Worm (Caenorhabditis elegans): ENCODE data around the gene ZK867.2.

The ZK867.2 gene

ce11 chrX:7199831-7200414, 6.6 kb upstream of the ZK867.2 start, which contains the start of gene C55B6.1:
C55B6.1 (plus strand) TSS chrX:7200364.
- TF ChIP-seq ztf-26 (tag; optimal IDR thresholded peaks at IDR 0.05) (no peak), snpc-4 (GFP tag; optimal IDR thresholded peaks at IDR 0.05) (no peak), snpc-4 (tag; optimal IDR thresholded peaks at IDR 0.05) (no peak), F57C9.4 (tag; optimal IDR thresholded peaks at IDR 0.05) (no peak), ceh-40 (GFP tag; IDR thresholded peaks at IDR 0.05) (no peak), ztf-6 (GFP tag; IDR thresholded peaks at IDR 0.05) (no peak), ekl-4 (GFP tag; IDR thresholded peaks at IDR 0.05) (no peak), ztf-18 (tag; optimal IDR thresholded peaks at IDR 0.05) (no peak), B0035.1 (tag; optimal IDR thresholded peaks at IDR 0.05) (no peak), attf-6 (GFP tag; IDR thresholded peaks at IDR 0.05) (no peak), lin-40 (tag; optimal IDR thresholded peaks at IDR 0.05) (no peak), snpc-3.4 (tag; optimal IDR thresholded peaks at IDR 0.05) (no peak), dox-1 (GFP tag; IDR thresholded peaks at IDR 0.05) (peak; percentile 40; the same call in 1 of the 2 replicates), Y79H2A.3 (GFP tag; conservative IDR thresholded peaks at IDR 0.05) (no peak), hmg-1.2 (GFP tag; IDR thresholded peaks at IDR 0.05) (peak; percentile 49), rec-8 (tag; optimal IDR thresholded peaks at IDR 0.05) (no peak), sea-2 (GFP tag; IDR thresholded peaks at IDR 0.05) (no peak), aptf-2 (GFP tag; conservative IDR thresholded peaks at IDR 0.05) (0 out of 2 replicates have a peak, but pooled peaks have one; percentile 18), egrh-3 (GFP tag; IDR thresholded peaks at IDR 0.05) (no peak), madf-8 (GFP tag; conservative IDR thresholded peaks at IDR 0.05) (peak; percentile 22), snpc-1.3 (tag; optimal IDR thresholded peaks at IDR 0.05; ENCODE audit: insufficient read depth) (no peak), F22D6.2 (tag; optimal IDR thresholded peaks at IDR 0.05) (no peak), tbx-9 (tag; optimal IDR thresholded peaks at IDR 0.05; ENCODE audit: borderline replicate concordance) (no peak), lir-1 (GFP tag; conservative IDR thresholded peaks at IDR 0.05) (no peak), hsf-1 (GFP tag; IDR thresholded peaks at IDR 0.05) (0 out of 2 replicates have a peak, but pooled peaks have one; percentile 26), efl-1 (GFP tag; optimal IDR thresholded peaks at IDR 0.05) (peak; percentile 36), chd-7 (tag; optimal IDR thresholded peaks at IDR 0.05) (no peak), madf-6 (GFP tag; IDR thresholded peaks at IDR 0.05) (peak; percentile 39; the same call in 1 of the 2 replicates), madf-10 (tag; optimal IDR thresholded peaks at IDR 0.05) (no peak), attf-5 (GFP tag; optimal IDR thresholded peaks at IDR 0.05) (no peak), hlh-26 (GFP tag; conservative IDR thresholded peaks at IDR 0.05) (no peak), sptf-2 (GFP tag; optimal IDR thresholded peaks at IDR 0.05) (no peak), ztf-22 (GFP tag; optimal IDR thresholded peaks at IDR 0.05) (no peak)

- TF ChIP-seq ceh-91 (GFP tag; IDR thresholded peaks at IDR 0.05) (no peak), cebp-1 (GFP tag; IDR thresholded peaks at IDR 0.05) (no peak), cebp-1 (tag; optimal IDR thresholded peaks at IDR 0.05) (peak; percentile 55), ztf-22 (GFP tag; optimal IDR thresholded peaks at IDR 0.05) (peak; percentile 41), lir-1 (GFP tag; conservative IDR thresholded peaks at IDR 0.05) (no peak), zim-3 (tag; optimal IDR thresholded peaks at IDR 0.05) (no peak), dox-1 (GFP tag; IDR thresholded peaks at IDR 0.05) (no peak), egl-44 (GFP tag; IDR thresholded peaks at IDR 0.05) (0 out of 2 replicates have a peak, but pooled peaks have one; percentile 38), bed-1 (GFP tag; IDR thresholded peaks at IDR 0.05) (no peak), nhr-179 (tag; optimal IDR thresholded peaks at IDR 0.05) (no peak), ets-4 (GFP tag; optimal IDR thresholded peaks at IDR 0.05) (peak; percentile 44), nhr-80 (tag; optimal IDR thresholded peaks at IDR 0.05) (peak; percentile 95), somi-1 (GFP tag; optimal IDR thresholded peaks at IDR 0.05) (no peak), nhr-90 (tag; optimal IDR thresholded peaks at IDR 0.05) (peak; percentile 21), tbp1 (GFP tag; optimal IDR thresholded peaks at IDR 0.05) (no peak), let-607 (tag; optimal IDR thresholded peaks at IDR 0.05) (peak in 1 of 2 experiments; percentile 66), F55B11.4 (tag; optimal IDR thresholded peaks at IDR 0.05; ENCODE audit: borderline replicate concordance, insufficient read depth) (no peak), madf-10 (tag; optimal IDR thresholded peaks at IDR 0.05) (peak; percentile 50), unc-62 (GFP tag; optimal IDR thresholded peaks at IDR 0.05) (peak; percentile 53)
Observed at ce11 chrX:7200475-7200874, 6.0 kb upstream of the ZK867.2 start.
